Worm (Caenorhabditis elegans): ENCODE results near the gene W06G6.9.
"Not testable (repeated sequence)": the region's sequence is repeated elsewhere in the genome, so short reads cannot be mapped to it uniquely, and the experiment has no call there.

W06G6.9 gene

ce11 chrV:16679237-16679636 lies 33.0 kb upstream of the W06G6.9 start, which contains the start of gene srz-103:
Gene srz-103, minus strand, starts transcription at chrV:16679337.
- no peak for TF ChIP-seq klf-2 (GFP tag; conservative IDR thresholded peaks at IDR 0.05)
- TF ChIP-seq flt-1 (GFP tag; IDR thresholded peaks at IDR 0.05): no peak
- TF ChIP-seq cog-1 (tag; optimal IDR thresholded peaks at IDR 0.05): no peak
- TF ChIP-seq T22C8.4 (GFP tag; IDR thresholded peaks at IDR 0.05): no peak
- TF ChIP-seq ref-1 (GFP tag; conservative IDR thresholded peaks at IDR 0.05): no peak
- no peak for TF ChIP-seq ztf-23 (GFP tag; IDR thresholded peaks at IDR 0.05)
- TF ChIP-seq ztf-29 (GFP tag; IDR thresholded peaks at IDR 0.05): no peak
- TF ChIP-seq tab-1 (GFP tag; IDR thresholded peaks at IDR 0.05): no peak
- TF ChIP-seq med-1 (GFP tag; optimal IDR thresholded peaks at IDR 0.05; ENCODE audit: insufficient read depth): no peak

ce11 chrV:16675553-16675952 lies 29.3 kb upstream of the W06G6.9 start, which contains the start of gene srz-1:
Gene srz-1, plus strand, starts transcription at chrV:16675853.
- no peak for TF ChIP-seq ref-1 (GFP tag; conservative IDR thresholded peaks at IDR 0.05)
- no peak for TF ChIP-seq cog-1 (tag; optimal IDR thresholded peaks at IDR 0.05)
- TF ChIP-seq med-1 (GFP tag; optimal IDR thresholded peaks at IDR 0.05; ENCODE audit: insufficient read depth): no peak
- TF ChIP-seq klf-2 (GFP tag; conservative IDR thresholded peaks at IDR 0.05): no peak
- no peak for TF ChIP-seq ztf-23 (GFP tag; IDR thresholded peaks at IDR 0.05)
- no peak for TF ChIP-seq tab-1 (GFP tag; IDR thresholded peaks at IDR 0.05)

ce11 chrV:16674399-16674798 lies 28.1 kb upstream of the W06G6.9 start:
- TF ChIP-seq ztf-29 (GFP tag; IDR thresholded peaks at IDR 0.05) (no peak), T22C8.4 (GFP tag; IDR thresholded peaks at IDR 0.05) (no peak), cog-1 (tag; optimal IDR thresholded peaks at IDR 0.05) (no peak), ref-1 (GFP tag; conservative IDR thresholded peaks at IDR 0.05) (no peak), ztf-23 (GFP tag; IDR thresholded peaks at IDR 0.05) (no peak), flt-1 (GFP tag; IDR thresholded peaks at IDR 0.05) (no peak), tab-1 (GFP tag; IDR thresholded peaks at IDR 0.05) (no peak), klf-2 (GFP tag; conservative IDR thresholded peaks at IDR 0.05) (no peak), med-1 (GFP tag; optimal IDR thresholded peaks at IDR 0.05; ENCODE audit: insufficient read depth) (no peak)

ce11 chrV:16672198-16672597 lies 25.9 kb upstream of the W06G6.9 start, which contains the start of gene F14F8.8:
Gene F14F8.8, minus strand, starts transcription at chrV:16672298.
- no peak for TF ChIP-seq ztf-29 (GFP tag; IDR thresholded peaks at IDR 0.05)
- TF ChIP-seq med-1 (GFP tag; optimal IDR thresholded peaks at IDR 0.05; ENCODE audit: insufficient read depth): no peak
- no peak for TF ChIP-seq cog-1 (tag; optimal IDR thresholded peaks at IDR 0.05)
- no peak for TF ChIP-seq flt-1 (GFP tag; IDR thresholded peaks at IDR 0.05)
- TF ChIP-seq ztf-23 (GFP tag; IDR thresholded peaks at IDR 0.05): no peak
- no peak for TF ChIP-seq tab-1 (GFP tag; IDR thresholded peaks at IDR 0.05)
- no peak for TF ChIP-seq ref-1 (GFP tag; conservative IDR thresholded peaks at IDR 0.05)
- TF ChIP-seq T22C8.4 (GFP tag; IDR thresholded peaks at IDR 0.05): no peak
- TF ChIP-seq klf-2 (GFP tag; conservative IDR thresholded peaks at IDR 0.05): no peak

ce11 chrV:16671190-16671589 lies 24.9 kb upstream of the W06G6.9 start, which contains the start of gene str-61:
Gene str-61, minus strand, starts transcription at chrV:16671290.
- TF ChIP-seq med-1 (GFP tag; optimal IDR thresholded peaks at IDR 0.05; ENCODE audit: insufficient read depth): no peak
- TF ChIP-seq ztf-29 (GFP tag; IDR thresholded peaks at IDR 0.05): no peak
- TF ChIP-seq tab-1 (GFP tag; IDR thresholded peaks at IDR 0.05): no peak
- TF ChIP-seq klf-2 (GFP tag; conservative IDR thresholded peaks at IDR 0.05): no peak
- TF ChIP-seq flt-1 (GFP tag; IDR thresholded peaks at IDR 0.05): no peak
- no peak for TF ChIP-seq ref-1 (GFP tag; conservative IDR thresholded peaks at IDR 0.05)
- TF ChIP-seq ztf-23 (GFP tag; IDR thresholded peaks at IDR 0.05): no peak
- no peak for TF ChIP-seq T22C8.4 (GFP tag; IDR thresholded peaks at IDR 0.05)

- TF ChIP-seq klf-2 (GFP tag; conservative IDR thresholded peaks at IDR 0.05) (no peak), ref-1 (GFP tag; conservative IDR thresholded peaks at IDR 0.05) (no peak), T22C8.4 (GFP tag; IDR thresholded peaks at IDR 0.05) (no peak), tab-1 (GFP tag; IDR thresholded peaks at IDR 0.05) (no peak), med-1 (GFP tag; optimal IDR thresholded peaks at IDR 0.05; ENCODE audit: insufficient read depth) (no peak), ztf-29 (GFP tag; IDR thresholded peaks at IDR 0.05) (no peak), cog-1 (tag; optimal IDR thresholded peaks at IDR 0.05) (no peak), flt-1 (GFP tag; IDR thresholded peaks at IDR 0.05) (no peak), ztf-23 (GFP tag; IDR thresholded peaks at IDR 0.05) (no peak)
These were observed 22.2 kb upstream of the W06G6.9 start, which contains the start of gene F14F8.9 for ce11 chrV:16668473-16668872. Gene F14F8.9, minus strand, starts transcription at chrV:16668573.

ce11 chrV:16666647-16667046 lies 20.4 kb upstream of the W06G6.9 start, which contains the start of gene F14F8.14:
Gene F14F8.14, minus strand, starts transcription at chrV:16666747.
- TF ChIP-seq flt-1 (GFP tag; IDR thresholded peaks at IDR 0.05) (no peak), tab-1 (GFP tag; IDR thresholded peaks at IDR 0.05) (no peak), ref-1 (GFP tag; conservative IDR thresholded peaks at IDR 0.05) (no peak), med-1 (GFP tag; optimal IDR thresholded peaks at IDR 0.05; ENCODE audit: insufficient read depth) (no peak), klf-2 (GFP tag; conservative IDR thresholded peaks at IDR 0.05) (no peak), ztf-29 (GFP tag; IDR thresholded peaks at IDR 0.05) (no peak), T22C8.4 (GFP tag; IDR thresholded peaks at IDR 0.05) (no peak), ztf-23 (GFP tag; IDR thresholded peaks at IDR 0.05) (no peak), cog-1 (tag; optimal IDR thresholded peaks at IDR 0.05) (no peak)

- not testable (repeated sequence) for TF ChIP-seq ztf-29 (GFP tag; IDR thresholded peaks at IDR 0.05); cog-1 (tag; optimal IDR thresholded peaks at IDR 0.05); ref-1 (GFP tag; conservative IDR thresholded peaks at IDR 0.05)
These were observed 14.5 kb upstream of the W06G6.9 start, which contains the start of gene Y70C5B.2 for ce11 chrV:16660816-16661215. Gene Y70C5B.2, minus strand, starts transcription at chrV:16660916.

- TF ChIP-seq ztf-23 (GFP tag; IDR thresholded peaks at IDR 0.05); tab-1 (GFP tag; IDR thresholded peaks at IDR 0.05); klf-2 (GFP tag; conservative IDR thresholded peaks at IDR 0.05): not testable (repeated sequence)
These were observed 8.0 kb upstream of the W06G6.9 start, which contains the start of gene W06G6.15 for ce11 chrV:16654242-16654641. Gene W06G6.15, plus strand, starts transcription at chrV:16654542.

- TF ChIP-seq flt-1, ztf-23, tab-1 (GFP tag; IDR thresholded peaks at IDR 0.05): not testable (repeated sequence)
These were observed 2.9 kb upstream of the W06G6.9 start, which contains the start of gene W06G6.11 for ce11 chrV:16649200-16649599. Gene W06G6.11, minus strand, starts transcription at chrV:16649300.

Measured in whole organism, midembryonic.